Worm (Caenorhabditis elegans) whole organism, L1 larva: ENCODE measurements around the gene clec-169.

Experiments
- C04F5.9 ChIP-seq: sonication (generic microtip); optimal IDR thresholded peaks from 2 replicates; lab custom pipeline; 2016; ENCODE audit warnings: missing genetic modification characterization, missing compliant biosample characterization
- C34B4.2 ChIP-seq: sonication (generic microtip); optimal IDR thresholded peaks from 2 replicates; lab custom pipeline; 2017; ENCODE audit warnings: mild to moderate bottlenecking, missing genetic modification characterization, missing compliant biosample characterization
- ceh-63 ChIP-seq: fragments of 200-800 bp; sonication (Bioruptor generic); optimal IDR thresholded peaks from 2 replicates; lab custom pipeline; 2018; ENCODE audit warnings: mild to moderate bottlenecking, missing genetic modification characterization, missing compliant biosample characterization
- ceh-90 ChIP-seq: sonication (generic microtip); optimal IDR thresholded peaks from 2 replicates; lab custom pipeline; 2016; ENCODE audit warnings: missing genetic modification characterization, missing compliant biosample characterization
- ces-1 ChIP-seq: fragments of 150-350 bp; optimal IDR thresholded peaks from 2 replicates; lab custom pipeline; 2014; ENCODE audit warnings: missing biosample characterization, missing genetic modification reagents, missing genetic modification characterization
- dpl-1 ChIP-seq, 3 experiments: fragments of 150-350 bp in 2 of 3; sonication (generic microtip) in 1 of 3; optimal IDR thresholded peaks; 2 replicates each; lab custom pipeline; 2014 to 2017; ENCODE audit warnings: missing biosample characterization in 3 of 3, missing genetic modification characterization in 3 of 3, missing genetic modification reagents in 3 of 3
- dsc-1 ChIP-seq: sonication (generic microtip); optimal IDR thresholded peaks from 2 replicates; lab custom pipeline; 2016; ENCODE audit warnings: mild to moderate bottlenecking, missing genetic modification characterization, missing compliant biosample characterization
- efl-1 ChIP-seq, 4 experiments: fragments of 150-350 bp; optimal IDR thresholded peaks in 3 of 4; peaks in 1 of 4; 1 replicate in 1 of 4; 2 replicates in 3 of 4; lab custom pipeline; 2014; ENCODE audit warnings: missing biosample characterization in 2 of 4, missing genetic modification characterization in 2 of 4, missing genetic modification reagents in 2 of 4
- egl-27 ChIP-seq, 2 experiments: fragments of 150-350 bp in 1 of 2; sonication (generic microtip); optimal IDR thresholded peaks; 3 replicates each; lab custom pipeline; 2017 to 2018; ENCODE audit warnings: missing biosample characterization in 2 of 2, missing genetic modification characterization in 2 of 2, missing genetic modification reagents in 2 of 2
- elt-2 ChIP-seq: sonication (generic microtip); optimal IDR thresholded peaks from 2 replicates; lab custom pipeline; 2016; ENCODE audit warnings: missing genetic modification characterization, mild to moderate bottlenecking, inconsistent platforms, missing compliant biosample characterization, missing genetic modification reagents
- fkh-4 ChIP-seq: sonication (generic microtip); optimal IDR thresholded peaks from 2 replicates; lab custom pipeline; 2016; ENCODE audit warnings: missing compliant biosample characterization, missing genetic modification characterization, borderline replicate concordance
- grh-1 ChIP-seq: fragments of 200-800 bp; sonication (Bioruptor generic); IDR thresholded peaks from 2 replicates; pipeline ENCODE4 v1.3.6; 2022; ENCODE audit warnings: missing genetic modification reagents, missing genetic modification characterization, missing compliant biosample characterization
- irx-1 ChIP-seq: sonication (generic microtip); optimal IDR thresholded peaks from 2 replicates; lab custom pipeline; 2016; ENCODE audit warnings: missing genetic modification characterization, missing compliant biosample characterization
- isw-1 ChIP-seq: fragments of 200-800 bp; sonication (Bioruptor generic); IDR thresholded peaks from 2 replicates; pipeline ENCODE4 v1.3.6; 2022; ENCODE audit warnings: missing genetic modification characterization, missing compliant biosample characterization
- jun-1 ChIP-seq: fragments of 150-350 bp; optimal IDR thresholded peaks from 2 replicates; lab custom pipeline; 2014; ENCODE audit warnings: missing biosample characterization, missing genetic modification reagents, missing genetic modification characterization
- lin-13 ChIP-seq: fragments of 150-350 bp; optimal IDR thresholded peaks from 2 replicates; lab custom pipeline; 2014; ENCODE audit warnings: missing biosample characterization, missing genetic modification reagents, missing genetic modification characterization
- lin-14 ChIP-seq: fragments of 200-800 bp; sonication (Bioruptor generic); optimal IDR thresholded peaks from 2 replicates; lab custom pipeline; 2018; ENCODE audit warnings: mild to moderate bottlenecking, missing genetic modification characterization, moderate library complexity, missing compliant biosample characterization
- mab-9 ChIP-seq: fragments of 200-800 bp; sonication (Bioruptor generic); IDR thresholded peaks from 2 replicates; pipeline ENCODE4 v1.3.6; 2022; ENCODE audit warnings: missing genetic modification reagents, missing genetic modification characterization, missing compliant biosample characterization
- nhr-11 ChIP-seq: fragments of 150-350 bp; optimal IDR thresholded peaks from 2 replicates; lab custom pipeline; 2014; ENCODE audit warnings: missing biosample characterization, missing genetic modification characterization
- nhr-12 ChIP-seq: sonication (generic microtip); optimal IDR thresholded peaks from 2 replicates; lab custom pipeline; 2017; ENCODE audit warnings: missing biosample characterization, missing genetic modification characterization
- nhr-28 ChIP-seq: fragments of 150-350 bp; optimal IDR thresholded peaks from 2 replicates; lab custom pipeline; 2014; ENCODE audit warnings: missing biosample characterization, missing genetic modification characterization
- nhr-84 ChIP-seq: sonication (generic microtip); optimal IDR thresholded peaks from 2 replicates; lab custom pipeline; 2017; ENCODE audit warnings: missing biosample characterization, missing genetic modification characterization
- nhr-90 ChIP-seq: sonication (generic microtip); optimal IDR thresholded peaks from 2 replicates; lab custom pipeline; 2016; ENCODE audit warnings: mild to moderate bottlenecking, missing genetic modification characterization, missing compliant biosample characterization; ENCODE audit not compliant: poor library complexity
- pag-3 ChIP-seq: sonication (generic microtip); optimal IDR thresholded peaks from 2 replicates; lab custom pipeline; 2017; ENCODE audit warnings: missing genetic modification characterization, mild to moderate bottlenecking, missing compliant biosample characterization, antibody characterized with exemption, borderline replicate concordance; ENCODE audit not compliant: insufficient read depth
- sup-37 ChIP-seq: fragments of 200-800 bp; sonication (Bioruptor generic); optimal IDR thresholded peaks from 2 replicates; lab custom pipeline; 2018; ENCODE audit warnings: mild to moderate bottlenecking, missing genetic modification characterization, missing compliant biosample characterization
- tbx-2 ChIP-seq: sonication (generic microtip); optimal IDR thresholded peaks from 2 replicates; lab custom pipeline; 2016; ENCODE audit warnings: missing genetic modification characterization, missing compliant biosample characterization
- unc-30 ChIP-seq: sonication (generic microtip); optimal IDR thresholded peaks from 2 replicates; lab custom pipeline; 2017; ENCODE audit warnings: missing biosample characterization, missing genetic modification characterization
- unc-98 ChIP-seq: fragments of 200-800 bp; sonication (Bioruptor generic); IDR thresholded peaks from 2 replicates; pipeline ENCODE4 v1.3.6; 2022; ENCODE audit warnings: missing genetic modification characterization, missing compliant biosample characterization
- ztf-11 ChIP-seq, 2 experiments: sonication (generic microtip); optimal IDR thresholded peaks; 2 replicates each; lab custom pipeline; 2016 to 2017; ENCODE audit warnings: missing genetic modification characterization in 2 of 2, missing biosample characterization in 1 of 2, missing compliant biosample characterization in 1 of 2

Gene clec-169

ce11 chrIV:1243295-1243694, 17.8 kb upstream of the clec-169 start, which contains the start of gene F38A1.15:
F38A1.15 (minus strand) TSS chrIV:1243395.
- no peak for TF ChIP-seq dpl-1 (GFP tag; optimal IDR thresholded peaks at IDR 0.05; lab: Kevin White, UChicago)
- no peak for TF ChIP-seq nhr-12 (tag; lab: Kevin White, UChicago)
- no peak for TF ChIP-seq pag-3 (tag; lab: Kevin White, UChicago)
- no peak for TF ChIP-seq lin-13
- no peak for TF ChIP-seq mab-9 (GFP tag; lab: Robert Waterston, UW)
- no peak for TF ChIP-seq lin-14 (GFP tag; lab: Kevin White, UChicago)
- TF ChIP-seq, all 84 proteins: peak for 0

ce11 chrIV:1245244-1245643, 15.9 kb upstream of the clec-169 start, which contains the start of gene F38A1.9:
F38A1.9 (minus strand) TSS chrIV:1245344.
- TF ChIP-seq ceh-90 (tag; lab: Kevin White, UChicago) (no peak), efl-1 (optimal IDR thresholded peaks at IDR 0.05; lab: Kevin White, UChicago) (no peak), efl-1 (GFP tag; optimal IDR thresholded peaks at IDR 0.05 in 1 of 2; lab: Kevin White, UChicago) (peak in 1 of 2 experiments; percentile 65)

- no peak for TF ChIP-seq nhr-12 (tag; lab: Kevin White, UChicago)
- TF ChIP-seq elt-2 (tag; lab: Kevin White, UChicago), result peak; percentile 84
Measured at ce11 chrIV:1246762-1247436, 14.2 kb upstream of the clec-169 start, which contains the start of the genes clec-165 and F38A1.11. clec-165 (minus strand) TSS chrIV:1246886. F38A1.11 (plus strand) TSS chrIV:1247386.

ce11 chrIV:1251242-1251911, 9.7 kb upstream of the clec-169 start, which contains the start of the genes clec-166 and F38A1.6:
clec-166 (minus strand) TSS chrIV:1251342.
F38A1.6 (plus strand) TSS chrIV:1251861.
- no peak for TF ChIP-seq jun-1
- no peak for TF ChIP-seq ceh-63 (GFP tag; lab: Kevin White, UChicago)
- TF ChIP-seq efl-1 (optimal IDR thresholded peaks at IDR 0.05; lab: Kevin White, UChicago), result no peak
- TF ChIP-seq efl-1 (GFP tag; optimal IDR thresholded peaks at IDR 0.05 in 1 of 2; lab: Kevin White, UChicago), result peak in 1 of 2 experiments; percentile 75
- no peak for TF ChIP-seq nhr-28 (tag; lab: Kevin White, UChicago)
- no peak for TF ChIP-seq C04F5.9 (tag; lab: Kevin White, UChicago)
- TF ChIP-seq, all 84 proteins: peak for 1

- TF ChIP-seq egl-27 (tag; optimal IDR thresholded peaks at IDR 0.05; lab: Kevin White, UChicago) (no peak), nhr-28 (tag; lab: Kevin White, UChicago) (no peak), C04F5.9 (tag; lab: Kevin White, UChicago) (no peak), sup-37 (GFP tag; lab: Kevin White, UChicago) (no peak), irx-1 (no peak), fkh-4 (tag; lab: Kevin White, UChicago) (no peak), C34B4.2 (tag; lab: Kevin White, UChicago) (no peak), isw-1 (GFP tag; lab: Robert Waterston, UW) (no peak), unc-30 (tag; lab: Kevin White, UChicago) (no peak), grh-1 (GFP tag; lab: Robert Waterston, UW) (no peak), ces-1 (GFP tag; lab: Kevin White, UChicago) (no peak), nhr-90 (tag; lab: Kevin White, UChicago) (no peak), ceh-63 (GFP tag; lab: Kevin White, UChicago) (no peak), efl-1 (optimal IDR thresholded peaks at IDR 0.05; lab: Kevin White, UChicago) (no peak), efl-1 (GFP tag; optimal IDR thresholded peaks at IDR 0.05 in 1 of 2; lab: Kevin White, UChicago) (no peak), dsc-1 (tag; lab: Kevin White, UChicago) (no peak)
Measured at ce11 chrIV:1255632-1256031, 5.5 kb upstream of the clec-169 start, which contains the start of gene clec-167. clec-167 (minus strand) TSS chrIV:1255732.

ce11 chrIV:1256723-1257122, 4.4 kb upstream of the clec-169 start, which contains the start of gene clec-168:
clec-168 (plus strand) TSS chrIV:1256969.
- TF ChIP-seq unc-98 (GFP tag; lab: Robert Waterston, UW) (no peak), tbx-2 (tag; lab: Kevin White, UChicago) (no peak), elt-2 (tag; lab: Kevin White, UChicago) (peak; percentile 78), nhr-84 (tag; lab: Kevin White, UChicago) (no peak), ztf-11 (tag; optimal IDR thresholded peaks at IDR 0.05; lab: Kevin White, UChicago) (no peak), dsc-1 (tag; lab: Kevin White, UChicago) (no peak), jun-1 (peak; percentile 11), nhr-11 (no peak)
